Worm (Caenorhabditis elegans) whole organism, L1 larva: ENCODE measurements around the gene asp-16.

Experiments
- ama-1 ChIP-seq: fragments of 150-350 bp; optimal IDR thresholded peaks from 2 replicates; lab custom pipeline; 2014
- lin-15B ChIP-seq: fragments of 150-350 bp; sonication (generic microtip); optimal IDR thresholded peaks from 3 replicates; lab custom pipeline; 2014; ENCODE audit warnings: missing biosample characterization, missing genetic modification characterization
- nhr-237 ChIP-seq: fragments of 150-350 bp; optimal IDR thresholded peaks from 2 replicates; lab custom pipeline; 2014; ENCODE audit warnings: missing biosample characterization, missing genetic modification characterization
- nhr-28 ChIP-seq: fragments of 150-350 bp; optimal IDR thresholded peaks from 2 replicates; lab custom pipeline; 2014; ENCODE audit warnings: missing biosample characterization, missing genetic modification characterization
- swsn-7 ChIP-seq: sonication (generic microtip); optimal IDR thresholded peaks from 2 replicates; lab custom pipeline; 2016; ENCODE audit warnings: missing genetic modification characterization, missing compliant biosample characterization
- unc-130 ChIP-seq: fragments of 150-350 bp; optimal IDR thresholded peaks from 2 replicates; lab custom pipeline; 2017; ENCODE audit warnings: missing biosample characterization, missing genetic modification characterization, inconsistent platforms
- zag-1 ChIP-seq: fragments of 150-350 bp; optimal IDR thresholded peaks from 2 replicates; lab custom pipeline; 2014; ENCODE audit warnings: missing biosample characterization, missing genetic modification characterization
- zip-4 ChIP-seq: fragments of 200-800 bp; sonication (Bioruptor generic); optimal IDR thresholded peaks from 2 replicates; lab custom pipeline; 2018; ENCODE audit warnings: mild to moderate bottlenecking, missing genetic modification characterization, moderate library complexity, missing compliant biosample characterization

- TF ChIP-seq unc-130 (tag; lab: Kevin White, UChicago): no peak
- TF ChIP-seq swsn-7 (tag; lab: Kevin White, UChicago): no peak
- no peak for TF ChIP-seq ama-1
- TF ChIP-seq zag-1: no peak
- no peak for TF ChIP-seq nhr-28 (tag; lab: Kevin White, UChicago)
- no peak for TF ChIP-seq lin-15B (tag; lab: Kevin White, UChicago)
- TF ChIP-seq nhr-237 (tag; lab: Kevin White, UChicago): no peak
- no peak for TF ChIP-seq zip-4 (GFP tag; lab: Kevin White, UChicago)
Observed at ce11 chrV:19024683-19025082, 17.7 kb downstream of the asp-16 start, which contains the start of gene Y39B6A.29.
